Fruit fly (Drosophila melanogaster): ENCODE data around the gene CG17931.
A peak's percentile ranks its signal among the peaks of the same experiment; 100 is the strongest.

CG17931 gene

DNA sequence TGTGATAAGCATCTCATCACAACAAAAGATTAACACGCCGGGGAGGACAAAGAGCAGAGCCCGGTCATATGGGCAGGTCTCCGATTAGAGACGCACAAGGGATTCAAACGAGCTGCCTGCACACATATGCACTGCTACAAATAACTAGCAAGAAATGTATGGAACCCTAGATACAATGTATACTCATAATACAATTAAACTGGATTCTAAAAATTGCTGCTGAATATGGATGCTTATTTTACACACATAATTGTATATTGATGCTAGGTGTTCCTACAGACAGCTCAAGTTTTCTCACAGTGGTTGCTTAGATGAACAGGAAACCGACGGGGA lies 22.2 kb downstream of the CG17931 start (continued):
- peak; percentile 50 for TF ChIP-seq croc (GFP tag; conservative IDR thresholded peaks at IDR 0.05)
- no peak for TF ChIP-seq CG18619 (GFP tag; optimal IDR thresholded peaks at IDR 0.05)
- TF ChIP-seq CG2875 (GFP tag; optimal IDR thresholded peaks at IDR 0.05) = peak; percentile 53
- TF ChIP-seq repo (GFP tag; optimal IDR thresholded peaks at IDR 0.05) = no peak
- TF ChIP-seq CG6791 (GFP tag; IDR thresholded peaks at IDR 0.05; ENCODE audit: partially characterized antibody) = no peak
- TF ChIP-seq onecut (GFP tag; IDR thresholded peaks at IDR 0.05) = no peak
- no peak for TF ChIP-seq CrebB (tag; optimal IDR thresholded peaks at IDR 0.05)
- no peak for TF ChIP-seq Fer1 (GFP tag; optimal IDR thresholded peaks at IDR 0.05)
- peak; percentile 10 for TF ChIP-seq CG2116 (GFP tag; optimal IDR thresholded peaks at IDR 0.05)
- peak; percentile 64 for TF ChIP-seq CG17328 (GFP tag; IDR thresholded peaks at IDR 0.05)
- TF ChIP-seq CG8478 (optimal IDR thresholded peaks at IDR 0.05) = no peak
- TF ChIP-seq CG12155 (GFP tag; optimal IDR thresholded peaks at IDR 0.05) = peak; percentile 43
- no peak for TF ChIP-seq CG15514 (GFP tag; optimal IDR thresholded peaks at IDR 0.05)
- no peak for TF ChIP-seq cwo (GFP tag; optimal IDR thresholded peaks at IDR 0.05)
- peak; percentile 89 for TF ChIP-seq Med (GFP tag)
- no peak for TF ChIP-seq cato (GFP tag; optimal IDR thresholded peaks at IDR 0.05; ENCODE audit: borderline replicate concordance)
- no peak for TF ChIP-seq HLH4C (GFP tag; IDR thresholded peaks at IDR 0.05; ENCODE audit: partially characterized antibody)
- TF ChIP-seq CG14965 (GFP tag; optimal IDR thresholded peaks at IDR 0.05; ENCODE audit: borderline replicate concordance) = no peak
- no peak for TF ChIP-seq Abd-B (GFP tag; optimal IDR thresholded peaks at IDR 0.05)
- no peak for TF ChIP-seq CG5180 (GFP tag; optimal IDR thresholded peaks at IDR 0.05)
- peak in 1 of 3 experiments; percentile 81 for TF ChIP-seq lola (GFP tag; optimal IDR thresholded peaks at IDR 0.05)
- TF ChIP-seq Ssrp (tag; optimal IDR thresholded peaks at IDR 0.05) = peak; percentile 60
- no peak for TF ChIP-seq CG18011 (GFP tag; optimal IDR thresholded peaks at IDR 0.05)
- peak in 1 of 3 experiments; percentile 25 for TF ChIP-seq Stat92E (GFP tag; optimal IDR thresholded peaks at IDR 0.05)
- TF ChIP-seq gce (GFP tag; IDR thresholded peaks at IDR 0.05) = no peak
- no peak for TF ChIP-seq CG4282 (GFP tag; optimal IDR thresholded peaks at IDR 0.05)
- peak; percentile 71 for TF ChIP-seq CG1602 (GFP tag; optimal IDR thresholded peaks at IDR 0.05)
- TF ChIP-seq Xrp1 (GFP tag; IDR thresholded peaks at IDR 0.05) = peak; percentile 92
- TF ChIP-seq CG7745 (tag; optimal IDR thresholded peaks at IDR 0.05) = peak; percentile 65
- TF ChIP-seq CG8089 (GFP tag; optimal IDR thresholded peaks at IDR 0.05) = no peak
- no peak for TF ChIP-seq CkIIα-i1 (GFP tag; IDR thresholded peaks at IDR 0.05)
- TF ChIP-seq CG10543 (GFP tag; optimal IDR thresholded peaks at IDR 0.05) = no peak
- TF ChIP-seq nau (GFP tag; optimal IDR thresholded peaks at IDR 0.05) = no peak
- peak; percentile 48 for TF ChIP-seq Antp (GFP tag; optimal IDR thresholded peaks at IDR 0.05)
- peak; percentile 16 for TF ChIP-seq lab (GFP tag; optimal IDR thresholded peaks at IDR 0.05)
- no peak for TF ChIP-seq CG2889 (GFP tag; IDR thresholded peaks at IDR 0.05)
- peak; percentile 42 for TF ChIP-seq pros (GFP tag; optimal IDR thresholded peaks at IDR 0.05)
- no peak for TF ChIP-seq ab (GFP tag; optimal IDR thresholded peaks at IDR 0.05)
- TF ChIP-seq CG7928 (GFP tag; optimal IDR thresholded peaks at IDR 0.05) = no peak
- no peak for TF ChIP-seq bab2 (GFP tag; optimal IDR thresholded peaks at IDR 0.05)
- no peak for TF ChIP-seq D19B (GFP tag; optimal IDR thresholded peaks at IDR 0.05)
- TF ChIP-seq Meics (GFP tag; optimal IDR thresholded peaks at IDR 0.05) = no peak
- TF ChIP-seq ac (GFP tag; optimal IDR thresholded peaks at IDR 0.05) = peak; percentile 91
- TF ChIP-seq Xbp1 (GFP tag; optimal IDR thresholded peaks at IDR 0.05) = peak; percentile 40
- TF ChIP-seq CG11723 (GFP tag; optimal IDR thresholded peaks at IDR 0.05) = no peak
- peak; percentile 41 for TF ChIP-seq ind (GFP tag; optimal IDR thresholded peaks at IDR 0.05)
- peak; percentile 45 for TF ChIP-seq CG16863 (GFP tag; optimal IDR thresholded peaks at IDR 0.05)
- no peak for TF ChIP-seq wek (GFP tag; optimal IDR thresholded peaks at IDR 0.05)
- no peak for TF ChIP-seq CG10565 (GFP tag; optimal IDR thresholded peaks at IDR 0.05)
- no peak for TF ChIP-seq CG9797 (GFP tag; optimal IDR thresholded peaks at IDR 0.05)
